Worm (Caenorhabditis elegans) whole organism, young adult: ENCODE data around the gene sru-40.

Experiments used
- F23B12.7 ChIP-seq: sonication (generic microtip); optimal IDR thresholded peaks from 2 replicates; lab custom pipeline; 2017; ENCODE audit warnings: missing genetic modification characterization, mild to moderate bottlenecking, missing compliant biosample characterization, antibody characterized with exemption, moderate library complexity; ENCODE audit not compliant: insufficient read depth
- F57A8.1 ChIP-seq: fragments of 200-800 bp; sonication (Bioruptor generic); optimal IDR thresholded peaks from 2 replicates; lab custom pipeline; 2018; ENCODE audit warnings: mild to moderate bottlenecking, missing genetic modification characterization, moderate library complexity, missing compliant biosample characterization
- ama-1 ChIP-seq, 3 experiments: fragments of 150-350 bp in 1 of 3; sonication (generic microtip) in 2 of 3; optimal IDR thresholded peaks; 2 replicates each; lab custom pipeline; 2014 to 2018; ENCODE audit warnings: missing biosample characterization in 2 of 3, missing genetic modification characterization in 2 of 3, missing genetic modification reagents in 2 of 3
- attf-3 ChIP-seq: fragments of 200-800 bp; sonication (Bioruptor generic); conservative IDR thresholded peaks from 2 replicates; pipeline ENCODE4 v1.3.6; 2022; ENCODE audit warnings: missing genetic modification reagents, missing genetic modification characterization, missing compliant biosample characterization
- bed-2 ChIP-seq: fragments of 200-800 bp; sonication (Bioruptor generic); IDR thresholded peaks from 2 replicates; pipeline ENCODE4 v1.3.6; 2022; ENCODE audit warnings: missing genetic modification reagents, missing genetic modification characterization, missing compliant biosample characterization
- ekl-4 ChIP-seq: fragments of 200-800 bp; sonication (Bioruptor generic); IDR thresholded peaks from 2 replicates; pipeline ENCODE4 v1.3.6; 2022; ENCODE audit warnings: missing genetic modification reagents, missing genetic modification characterization, missing compliant biosample characterization

- TF ChIP-seq bed-2 (no peak), F23B12.7 (tag; lab: Kevin White, UChicago) (peak; percentile 55), ama-1 (optimal IDR thresholded peaks at IDR 0.05; lab: Kevin White, UChicago) (no peak), ama-1 (GFP tag; optimal IDR thresholded peaks at IDR 0.05; lab: Kevin White, UChicago) (no peak), F57A8.1 (GFP tag; lab: Kevin White, UChicago) (no peak), ekl-4 (GFP tag; lab: Robert Waterston, UW) (peak; percentile 96), attf-3 (GFP tag; lab: Robert Waterston, UW) (peak; percentile 51; the same call in 1 of the 2 replicates)
Observed at ce11 chrV:9789657-9790261, 44.0 kb downstream of the sru-40 start, which contains the start of gene ztf-7.
